Worm (Caenorhabditis elegans) whole organism, L4 larva: Measurements from ENCODE around the gene ZK1248.19.

Experiments used
- F49E8.2 ChIP-seq: sonication (generic microtip); optimal IDR thresholded peaks from 2 replicates; lab custom pipeline; 2016; ENCODE audit warnings: missing compliant biosample characterization, mild to moderate bottlenecking, missing genetic modification characterization, borderline replicate concordance
- R02D3.7 ChIP-seq: fragments of 150-350 bp; sonication (generic microtip); optimal IDR thresholded peaks from 3 replicates; lab custom pipeline; 2014; ENCODE audit warnings: missing biosample characterization, missing genetic modification characterization
- Y105C5A.15 ChIP-seq: fragments of 200-800 bp; sonication (Bioruptor generic); IDR thresholded peaks from 2 replicates; pipeline ENCODE4 v1.3.6; 2022; ENCODE audit warnings: missing genetic modification characterization, missing compliant biosample characterization
- Y48G9A.11 ChIP-seq: fragments of 200-800 bp; sonication (Bioruptor generic); IDR thresholded peaks from 2 replicates; pipeline ENCODE4 v1.3.6; 2022; ENCODE audit warnings: missing genetic modification reagents, missing genetic modification characterization, missing compliant biosample characterization
- Y5F2A.4 ChIP-seq: fragments of 200-800 bp; sonication (Bioruptor generic); optimal IDR thresholded peaks from 2 replicates; lab custom pipeline; 2018; ENCODE audit warnings: mild to moderate bottlenecking, missing genetic modification characterization, missing compliant biosample characterization
- Y75B8A.6 ChIP-seq: fragments of 200-800 bp; sonication (Bioruptor generic); IDR thresholded peaks from 2 replicates; pipeline ENCODE4 v1.3.6; 2022; ENCODE audit warnings: missing genetic modification reagents, missing genetic modification characterization, missing compliant biosample characterization
- ZK546.5 ChIP-seq, 2 experiments: sonication (generic microtip); optimal IDR thresholded peaks; 2 replicates each; lab custom pipeline; 2017; ENCODE audit warnings: missing biosample characterization in 2 of 2, missing genetic modification characterization in 2 of 2
- ama-1 ChIP-seq: fragments of 150-350 bp; optimal IDR thresholded peaks from 2 replicates; lab custom pipeline; 2014; ENCODE audit warnings: inconsistent platforms, mixed read lengths
- ceh-44 ChIP-seq: fragments of 200-800 bp; sonication (Bioruptor generic); IDR thresholded peaks from 2 replicates; pipeline ENCODE4 v1.3.6; 2022; ENCODE audit warnings: missing genetic modification reagents, missing genetic modification characterization, missing compliant biosample characterization
- ceh-82 ChIP-seq: sonication (generic microtip); optimal IDR thresholded peaks from 2 replicates; lab custom pipeline; 2017; ENCODE audit warnings: missing biosample characterization, missing genetic modification characterization
- cey-2 ChIP-seq: sonication (generic microtip); optimal IDR thresholded peaks from 3 replicates; lab custom pipeline; 2017; ENCODE audit warnings: missing genetic modification characterization, mild to moderate bottlenecking, missing compliant biosample characterization, antibody characterized with exemption, borderline replicate concordance; ENCODE audit not compliant: insufficient read depth
- daf-12 ChIP-seq: fragments of 150-350 bp; optimal IDR thresholded peaks from 2 replicates; lab custom pipeline; 2014; ENCODE audit warnings: missing biosample characterization, missing genetic modification reagents, missing genetic modification characterization
- daf-16 ChIP-seq, 3 experiments: sonication (generic microtip); optimal IDR thresholded peaks; 2 replicates each; lab custom pipeline; 2016 to 2017; ENCODE audit warnings: missing genetic modification characterization in 3 of 3, missing genetic modification reagents in 3 of 3, mild to moderate bottlenecking in 2 of 3, missing compliant biosample characterization in 2 of 3, missing biosample characterization in 1 of 3, moderate library complexity in 1 of 3
- daf-8 ChIP-seq: fragments of 200-800 bp; sonication (Bioruptor generic); IDR thresholded peaks from 2 replicates; pipeline ENCODE4 v1.3.6; 2022; ENCODE audit warnings: missing genetic modification characterization, missing compliant biosample characterization
- dmd-6 ChIP-seq: fragments of 200-800 bp; sonication (Bioruptor generic); IDR thresholded peaks from 2 replicates; pipeline ENCODE4 v1.3.6; 2022; ENCODE audit warnings: missing genetic modification reagents, missing genetic modification characterization, missing compliant biosample characterization
- dmd-8 ChIP-seq: fragments of 200-800 bp; sonication (Bioruptor generic); IDR thresholded peaks from 2 replicates; pipeline ENCODE4 v1.3.6; 2022; ENCODE audit warnings: missing genetic modification characterization, missing compliant biosample characterization
- dmd-9 ChIP-seq: fragments of 200-800 bp; sonication (Bioruptor generic); IDR thresholded peaks from 2 replicates; pipeline ENCODE4 v1.3.6; 2022; ENCODE audit warnings: missing genetic modification reagents, missing genetic modification characterization, missing compliant biosample characterization
- dpl-1 ChIP-seq: fragments of 150-350 bp; optimal IDR thresholded peaks from 2 replicates; lab custom pipeline; 2014; ENCODE audit warnings: missing biosample characterization, missing genetic modification reagents, missing genetic modification characterization
- duxl-1 ChIP-seq: sonication (generic microtip); optimal IDR thresholded peaks from 2 replicates; lab custom pipeline; 2016; ENCODE audit warnings: mild to moderate bottlenecking, missing genetic modification characterization, moderate library complexity, missing compliant biosample characterization; ENCODE audit not compliant: poor library complexity
- dve-1 ChIP-seq: sonication (generic microtip); optimal IDR thresholded peaks from 2 replicates; lab custom pipeline; 2017; ENCODE audit warnings: antibody characterized with exemption, mild to moderate bottlenecking, missing genetic modification characterization, missing compliant biosample characterization; ENCODE audit not compliant: insufficient read depth
- egl-43 ChIP-seq: fragments of 200-800 bp; sonication (Bioruptor generic); IDR thresholded peaks from 2 replicates; pipeline ENCODE4 v1.3.6; 2022; ENCODE audit warnings: missing genetic modification reagents, missing genetic modification characterization, missing compliant biosample characterization
- fos-1 ChIP-seq: fragments of 150-350 bp; optimal IDR thresholded peaks from 2 replicates; lab custom pipeline; 2014; ENCODE audit warnings: missing biosample characterization, missing genetic modification characterization
- hlh-11 ChIP-seq: fragments of 200-800 bp; sonication (Bioruptor generic); optimal IDR thresholded peaks from 2 replicates; lab custom pipeline; 2018; ENCODE audit warnings: mild to moderate bottlenecking, missing genetic modification characterization, missing compliant biosample characterization
- hlh-30 ChIP-seq: sonication (generic microtip); optimal IDR thresholded peaks from 2 replicates; lab custom pipeline; 2017; ENCODE audit warnings: antibody characterized with exemption, mild to moderate bottlenecking, missing genetic modification characterization, missing compliant biosample characterization; ENCODE audit not compliant: insufficient read depth
- jun-1 ChIP-seq: fragments of 150-350 bp; optimal IDR thresholded peaks from 2 replicates; lab custom pipeline; 2014; ENCODE audit warnings: missing biosample characterization, missing genetic modification reagents, missing genetic modification characterization
- lin-1 ChIP-seq: fragments of 200-800 bp; sonication (Bioruptor generic); IDR thresholded peaks from 2 replicates; pipeline ENCODE4 v1.3.6; 2022; ENCODE audit warnings: missing genetic modification reagents, missing genetic modification characterization, missing compliant biosample characterization
- lin-15B ChIP-seq: fragments of 150-350 bp; sonication (generic microtip); optimal IDR thresholded peaks from 3 replicates; lab custom pipeline; 2014; ENCODE audit warnings: missing biosample characterization, missing genetic modification characterization
- lin-29 ChIP-seq: fragments of 200-800 bp; sonication (Bioruptor generic); IDR thresholded peaks from 2 replicates; pipeline ENCODE4 v1.3.6; 2022; ENCODE audit warnings: missing genetic modification reagents, missing genetic modification characterization, missing compliant biosample characterization
- lin-38 ChIP-seq: fragments of 200-800 bp; sonication (Bioruptor generic); IDR thresholded peaks from 2 replicates; pipeline ENCODE4 v1.3.6; 2022; ENCODE audit warnings: missing genetic modification reagents, missing genetic modification characterization, missing compliant biosample characterization
- lin-39 ChIP-seq: fragments of 150-350 bp; optimal IDR thresholded peaks from 2 replicates; lab custom pipeline; 2014; ENCODE audit warnings: missing biosample characterization, missing genetic modification reagents, missing genetic modification characterization
- lsy-2 ChIP-seq, 2 experiments: fragments of 150-350 bp in 1 of 2; sonication (generic microtip) in 1 of 2; optimal IDR thresholded peaks; 2 replicates each; lab custom pipeline; 2014 to 2017; ENCODE audit warnings: missing biosample characterization in 2 of 2, missing genetic modification characterization in 2 of 2
- madf-5 ChIP-seq, 2 experiments: fragments of 200-800 bp; sonication (Bioruptor generic); IDR thresholded peaks; 2 replicates each; pipeline ENCODE4 v1.3.6; 2022; ENCODE audit warnings: missing compliant biosample characterization in 2 of 2, missing genetic modification characterization in 2 of 2
- madf-9 ChIP-seq: fragments of 200-800 bp; sonication (Bioruptor generic); conservative IDR thresholded peaks from 2 replicates; pipeline ENCODE4 v1.3.6; 2022; ENCODE audit warnings: missing genetic modification reagents, missing genetic modification characterization, missing compliant biosample characterization
- mdl-1 ChIP-seq, 2 experiments: fragments of 150-350 bp in 1 of 2; sonication (generic microtip) in 1 of 2; optimal IDR thresholded peaks; 2 replicates each; lab custom pipeline; 2014 to 2017; ENCODE audit warnings: missing biosample characterization in 2 of 2, missing genetic modification characterization in 2 of 2
- nhr-102 ChIP-seq: sonication (generic microtip); optimal IDR thresholded peaks from 2 replicates; lab custom pipeline; 2016; ENCODE audit warnings: mild to moderate bottlenecking, missing genetic modification characterization, moderate library complexity, missing compliant biosample characterization
- nhr-111 ChIP-seq: fragments of 200-800 bp; sonication (Bioruptor generic); optimal IDR thresholded peaks from 2 replicates; lab custom pipeline; 2018; ENCODE audit warnings: mild to moderate bottlenecking, missing genetic modification characterization, missing compliant biosample characterization
- nhr-237 ChIP-seq: sonication (generic microtip); optimal IDR thresholded peaks from 2 replicates; lab custom pipeline; 2017; ENCODE audit warnings: missing biosample characterization, missing genetic modification characterization
- nhr-28 ChIP-seq: fragments of 150-350 bp; optimal IDR thresholded peaks from 2 replicates; lab custom pipeline; 2014; ENCODE audit warnings: missing biosample characterization, missing genetic modification characterization
- nhr-41 ChIP-seq: fragments of 200-800 bp; sonication (Bioruptor generic); IDR thresholded peaks from 2 replicates; pipeline ENCODE4 v1.3.6; 2022; ENCODE audit warnings: missing genetic modification reagents, missing genetic modification characterization, missing compliant biosample characterization
- nhr-42 ChIP-seq: fragments of 200-800 bp; sonication (Bioruptor generic); IDR thresholded peaks from 2 replicates; pipeline ENCODE4 v1.3.6; 2022; ENCODE audit warnings: missing genetic modification characterization, missing compliant biosample characterization
- nhr-6 ChIP-seq: fragments of 150-350 bp; optimal IDR thresholded peaks from 2 replicates; lab custom pipeline; 2014; ENCODE audit warnings: missing biosample characterization, missing genetic modification characterization
- nhr-77 ChIP-seq: fragments of 150-350 bp; optimal IDR thresholded peaks from 2 replicates; lab custom pipeline; 2014; ENCODE audit warnings: missing biosample characterization, missing genetic modification characterization
- pqm-1 ChIP-seq: sonication (generic microtip); optimal IDR thresholded peaks from 2 replicates; lab custom pipeline; 2017; ENCODE audit warnings: missing biosample characterization, missing genetic modification characterization
- rbr-2 ChIP-seq: sonication (generic microtip); optimal IDR thresholded peaks from 2 replicates; lab custom pipeline; 2016; ENCODE audit warnings: missing genotype, missing genetic modification characterization, missing compliant biosample characterization
- saeg-2 ChIP-seq: fragments of 200-800 bp; sonication (Bioruptor generic); IDR thresholded peaks from 2 replicates; pipeline ENCODE4 v1.3.6; 2022; ENCODE audit warnings: missing genetic modification reagents, missing genetic modification characterization, missing compliant biosample characterization
- spr-3 ChIP-seq: fragments of 200-800 bp; sonication (Bioruptor generic); optimal IDR thresholded peaks from 2 replicates; lab custom pipeline; 2018; ENCODE audit warnings: mild to moderate bottlenecking, missing genetic modification characterization, missing compliant biosample characterization
- tra-1 ChIP-seq: fragments of 200-800 bp; sonication (Bioruptor generic); IDR thresholded peaks from 2 replicates; pipeline ENCODE4 v1.3.6; 2022; ENCODE audit warnings: missing genetic modification reagents, missing genetic modification characterization, missing compliant biosample characterization
- unc-130 ChIP-seq: sonication (generic microtip); optimal IDR thresholded peaks from 2 replicates; lab custom pipeline; 2016; ENCODE audit warnings: missing genetic modification reagents, missing genetic modification characterization, missing compliant biosample characterization
- unc-39 ChIP-seq: sonication (generic microtip); optimal IDR thresholded peaks from 2 replicates; lab custom pipeline; 2017; ENCODE audit warnings: missing biosample characterization, missing genetic modification characterization
- zip-11 ChIP-seq: fragments of 200-800 bp; sonication (Bioruptor generic); IDR thresholded peaks from 2 replicates; pipeline ENCODE4 v1.3.6; 2022; ENCODE audit warnings: missing genetic modification characterization, missing compliant biosample characterization
- ztf-11 ChIP-seq: fragments of 150-350 bp; optimal IDR thresholded peaks from 2 replicates; lab custom pipeline; 2014; ENCODE audit warnings: missing biosample characterization, missing genetic modification characterization

ZK1248.19 gene

ce11 chrII:5806563-5806962, 32.7 kb downstream of the ZK1248.19 start:
- TF ChIP-seq pqm-1 (tag; lab: Kevin White, UChicago) (peak; percentile 92), dmd-8 (GFP tag; lab: Robert Waterston, UW) (no peak), F49E8.2 (tag; lab: Kevin White, UChicago) (no peak), jun-1 (no peak), unc-39 (tag; lab: Kevin White, UChicago) (no peak), egl-43 (GFP tag; lab: Robert Waterston, UW) (no peak), nhr-28 (peak; percentile 90), ceh-44 (no peak), nhr-102 (no peak), nhr-41 (GFP tag; lab: Robert Waterston, UW) (peak; percentile 60; the same call in 1 of the 2 replicates), duxl-1 (no peak), R02D3.7 (tag; lab: Kevin White, UChicago) (no peak), lin-29 (GFP tag; lab: Robert Waterston, UW) (no peak), lsy-2 (tag; optimal IDR thresholded peaks at IDR 0.05; lab: Kevin White, UChicago) (no peak), dmd-9 (GFP tag; lab: Robert Waterston, UW) (no peak), lin-15B (tag; lab: Kevin White, UChicago) (no peak), hlh-30 (no peak), mdl-1 (tag; optimal IDR thresholded peaks at IDR 0.05; lab: Kevin White, UChicago) (no peak), nhr-6 (tag; lab: Kevin White, UChicago) (no peak), Y75B8A.6 (GFP tag; lab: Robert Waterston, UW) (no peak), ZK546.5 (tag; optimal IDR thresholded peaks at IDR 0.05; lab: Kevin White, UChicago) (no peak), tra-1 (no peak), lin-38 (no peak), dpl-1 (no peak), dmd-6 (GFP tag; lab: Robert Waterston, UW) (peak; percentile 89), Y5F2A.4 (GFP tag; lab: Kevin White, UChicago) (no peak), madf-5 (GFP tag; IDR thresholded peaks at IDR 0.05; lab: Robert Waterston, UW) (no peak), saeg-2 (GFP tag; lab: Robert Waterston, UW) (no peak), unc-130 (GFP tag; lab: Kevin White, UChicago) (no peak), nhr-237 (tag; lab: Kevin White, UChicago) (no peak), dve-1 (tag; lab: Kevin White, UChicago) (peak; percentile 28), Y105C5A.15 (GFP tag; lab: Robert Waterston, UW) (no peak), ztf-11 (tag; lab: Kevin White, UChicago) (no peak), ceh-82 (no peak), ama-1 (lab: Kevin White, UChicago) (no peak), lin-1 (GFP tag; lab: Robert Waterston, UW) (0 out of 2 replicates have a peak, but pooled peaks have one; percentile 26), nhr-77 (tag; lab: Kevin White, UChicago) (peak; percentile 52), hlh-11 (peak; percentile 64), madf-9 (GFP tag; lab: Robert Waterston, UW) (no peak), daf-16 (GFP tag; optimal IDR thresholded peaks at IDR 0.05; lab: Kevin White, UChicago) (no peak), daf-16 (tag; optimal IDR thresholded peaks at IDR 0.05; lab: Kevin White, UChicago) (peak; percentile 38), nhr-42 (GFP tag; lab: Robert Waterston, UW) (no peak)

- no peak for TF ChIP-seq dmd-9 (GFP tag; lab: Robert Waterston, UW)
- TF ChIP-seq fos-1 (tag; lab: Kevin White, UChicago) = no peak
- no peak for TF ChIP-seq zip-11
- TF ChIP-seq cey-2 (tag; lab: Kevin White, UChicago) = no peak
- TF ChIP-seq mdl-1 (tag; optimal IDR thresholded peaks at IDR 0.05; lab: Kevin White, UChicago) = peak in 1 of 2 experiments; percentile 3
- no peak for TF ChIP-seq lin-29 (GFP tag; lab: Robert Waterston, UW)
- peak; percentile 45 for TF ChIP-seq hlh-30
- no peak for TF ChIP-seq Y48G9A.11
- TF ChIP-seq dve-1 (tag; lab: Kevin White, UChicago) = peak; percentile 4
- TF ChIP-seq rbr-2 = no peak
- no peak for TF ChIP-seq daf-12 (tag; lab: Kevin White, UChicago)
- no peak for TF ChIP-seq lin-39 (tag; lab: Kevin White, UChicago)
- TF ChIP-seq daf-8 (GFP tag; lab: Robert Waterston, UW) = no peak
- TF ChIP-seq daf-16 (GFP tag; optimal IDR thresholded peaks at IDR 0.05; lab: Kevin White, UChicago) = no peak
- peak; percentile 88 for TF ChIP-seq daf-16 (tag; optimal IDR thresholded peaks at IDR 0.05; lab: Kevin White, UChicago)
- no peak for TF ChIP-seq nhr-111 (GFP tag; lab: Kevin White, UChicago)
- no peak for TF ChIP-seq spr-3 (GFP tag; lab: Kevin White, UChicago)
These were observed 33.9 kb downstream of the ZK1248.19 start, which contains the start of gene K05F1.10 for ce11 chrII:5805303-5805702. K05F1.10 (minus strand) TSS chrII:5805473.
